Fruit fly (Drosophila melanogaster): ENCODE data around the gene PolE2.

DNA sequence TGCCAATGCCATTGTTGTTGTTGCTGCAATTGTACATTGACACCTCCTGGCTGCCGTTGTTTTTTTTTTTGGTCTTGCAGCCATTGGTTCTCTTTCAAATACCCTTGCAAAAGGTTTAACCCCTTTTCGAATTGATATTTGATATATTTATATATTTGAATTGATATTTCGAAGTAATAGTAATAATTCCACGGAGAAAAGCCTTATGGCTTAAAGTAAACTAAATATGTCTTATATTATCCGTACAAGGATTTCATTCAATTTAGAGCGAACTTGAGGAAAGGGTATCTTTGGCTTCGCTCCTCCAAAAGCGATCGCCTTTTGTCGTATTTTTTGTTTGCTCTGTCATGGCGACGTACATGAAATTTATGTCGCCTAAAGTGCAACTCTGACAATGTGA lies 44.3 kb upstream of the PolE2 start:
- peak; percentile 39; the same call in 1 of the 3 replicates for TF ChIP-seq fd96Ca (GFP tag; IDR thresholded peaks at IDR 0.05)
- TF ChIP-seq EcR (GFP tag; optimal IDR thresholded peaks at IDR 0.05) = peak; percentile 9
- peak; percentile 66 for TF ChIP-seq CG15710 (tag; optimal IDR thresholded peaks at IDR 0.05)
- TF ChIP-seq CG13204 (GFP tag; optimal IDR thresholded peaks at IDR 0.05) = no peak
- TF ChIP-seq Pif1B (GFP tag; optimal IDR thresholded peaks at IDR 0.05) = peak; percentile 13
- TF ChIP-seq CG4496 (GFP tag; IDR thresholded peaks at IDR 0.05) = peak; percentile 43; the same call in 1 of the 3 replicates
- TF ChIP-seq CG14655 (GFP tag; optimal IDR thresholded peaks at IDR 0.05) = peak; percentile 27
- peak; percentile 43 for TF ChIP-seq CG9948 (tag; optimal IDR thresholded peaks at IDR 0.05)
